Worm (Caenorhabditis elegans): ENCODE measurements around the gene ptr-25.
A peak's percentile ranks its signal among the peaks of the same experiment; 100 is the strongest.

- TF ChIP-seq lsy-2 (tag; optimal IDR thresholded peaks at IDR 0.05) (peak; percentile 68), nhr-12 (tag; optimal IDR thresholded peaks at IDR 0.05) (peak; percentile 100), tbx-8 (GFP tag; optimal IDR thresholded peaks at IDR 0.05) (peak; percentile 90)
Observed at ce11 chrIII:10461164-10461546, 26.8 kb upstream of the ptr-25 start, which contains the start of gene atx-2.
